Worm (Caenorhabditis elegans): ENCODE data around the gene vha-8.
"Not testable (repeated sequence)": the region's sequence is repeated elsewhere in the genome, so short reads cannot be mapped to it uniquely, and the experiment has no call there.

ce11 chrIV:6827477-6827876 is 36.6 kb downstream of the vha-8 start, which contains the start of gene H20E11.2:
- TF ChIP-seq hmg-1.1 (GFP tag; IDR thresholded peaks at IDR 0.05); unc-62 (GFP tag; optimal IDR thresholded peaks at IDR 0.05 in 1 of 2); unc-62 (tag; optimal IDR thresholded peaks at IDR 0.05); daf-12 (tag; optimal IDR thresholded peaks at IDR 0.05): not testable (repeated sequence)

Data from whole organism, L4 larva.